Worm (Caenorhabditis elegans) whole organism, L4 larva: ENCODE data around the gene spig-8.

Source experiments
- mdl-1 ChIP-seq, 2 experiments: fragments of 150-350 bp in 1 of 2; sonication (generic microtip) in 1 of 2; optimal IDR thresholded peaks; 2 replicates each; lab custom pipeline; 2014 to 2017; ENCODE audit warnings: missing biosample characterization in 2 of 2, missing genetic modification characterization in 2 of 2
- snpc-4 ChIP-seq: fragments of 150-350 bp; optimal IDR thresholded peaks from 2 replicates; lab custom pipeline; 2014; ENCODE audit warnings: missing biosample characterization, missing genetic modification characterization
- ztf-11 ChIP-seq: fragments of 150-350 bp; optimal IDR thresholded peaks from 2 replicates; lab custom pipeline; 2014; ENCODE audit warnings: missing biosample characterization, missing genetic modification characterization

DNA sequence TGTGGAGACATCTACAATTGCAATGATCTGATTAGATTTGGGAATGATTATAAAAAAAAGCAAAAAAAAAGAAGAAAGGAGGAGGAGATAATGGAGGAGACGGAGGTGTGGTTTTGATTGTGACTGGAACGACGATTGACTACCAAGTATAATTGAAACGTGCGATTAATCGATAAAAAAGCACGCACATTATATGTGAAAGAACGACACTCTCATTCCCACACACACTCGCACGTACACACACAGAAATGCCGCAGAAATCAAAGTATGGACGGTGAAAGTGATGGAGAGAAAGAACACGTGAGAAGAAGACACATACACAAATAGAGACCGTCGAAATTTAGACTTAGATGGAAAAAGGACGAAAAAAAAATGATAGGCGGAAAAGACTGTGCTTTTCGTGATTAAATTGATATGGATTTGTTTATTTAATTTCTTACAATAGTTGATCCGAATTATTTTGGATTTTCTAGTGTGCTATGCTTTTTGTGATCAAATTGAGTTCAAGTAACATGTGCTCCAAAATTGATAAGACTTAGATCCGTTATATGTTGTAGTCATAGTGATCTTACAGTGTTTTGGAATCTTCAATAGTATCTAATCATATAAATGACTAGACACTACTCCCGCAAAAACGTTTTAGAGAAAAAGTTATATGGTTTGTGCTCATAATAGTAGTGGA lies 39.2 kb downstream of the spig-8 start, which contains the start of gene nhr-135:
- TF ChIP-seq snpc-4 (tag; lab: Kevin White, UChicago) (no peak), ztf-11 (tag; lab: Kevin White, UChicago) (no peak), mdl-1 (tag; optimal IDR thresholded peaks at IDR 0.05; lab: Kevin White, UChicago) (peak; percentile 82 to 97)
